Worm (Caenorhabditis elegans) whole organism, early embryonic: ENCODE data around the gene M117.4.

Experiments used
- B0310.2 ChIP-seq: sonication (generic microtip); optimal IDR thresholded peaks from 2 replicates; lab custom pipeline; 2016; ENCODE audit warnings: mild to moderate bottlenecking, missing genetic modification characterization, missing compliant biosample characterization
- F13C5.2 ChIP-seq: sonication (generic microtip); optimal IDR thresholded peaks from 2 replicates; lab custom pipeline; 2017; ENCODE audit warnings: mild to moderate bottlenecking, missing genetic modification characterization, inconsistent platforms, missing compliant biosample characterization
- aly-1 ChIP-seq: sonication (generic microtip); optimal IDR thresholded peaks from 2 replicates; lab custom pipeline; 2016; ENCODE audit warnings: missing genetic modification characterization, missing compliant biosample characterization
- ama-1 ChIP-seq: fragments of 150-350 bp; optimal IDR thresholded peaks from 2 replicates; lab custom pipeline; 2014
- ceh-13 ChIP-seq: fragments of 200-800 bp; sonication (Bioruptor generic); optimal IDR thresholded peaks from 2 replicates; lab custom pipeline; 2018; ENCODE audit warnings: mild to moderate bottlenecking, missing genetic modification characterization, missing compliant biosample characterization
- ceh-36 ChIP-seq: sonication (generic microtip); optimal IDR thresholded peaks from 2 replicates; lab custom pipeline; 2016; ENCODE audit warnings: missing genetic modification characterization, inconsistent platforms, missing compliant biosample characterization
- ets-7 ChIP-seq: sonication (generic microtip); optimal IDR thresholded peaks from 2 replicates; lab custom pipeline; 2016; ENCODE audit warnings: missing genotype, missing genetic modification characterization, missing compliant biosample characterization
- flt-1 ChIP-seq: fragments of 200-800 bp; sonication (Bioruptor generic); IDR thresholded peaks from 2 replicates; pipeline ENCODE4 v1.3.6; 2022; ENCODE audit warnings: missing genetic modification characterization, missing compliant biosample characterization
- hmbx-1 ChIP-seq: sonication (generic microtip); optimal IDR thresholded peaks from 2 replicates; lab custom pipeline; 2016; ENCODE audit warnings: mild to moderate bottlenecking, missing genetic modification characterization, missing compliant biosample characterization
- hmg-4 ChIP-seq: fragments of 200-800 bp; sonication (Bioruptor generic); optimal IDR thresholded peaks from 2 replicates; lab custom pipeline; 2018; ENCODE audit warnings: mild to moderate bottlenecking, missing genetic modification characterization, missing compliant biosample characterization
- pes-1 ChIP-seq: fragments of 200-800 bp; sonication (Bioruptor generic); IDR thresholded peaks from 2 replicates; pipeline ENCODE4 v1.3.6; 2022; ENCODE audit warnings: missing genetic modification reagents, missing genetic modification characterization, missing compliant biosample characterization
- scrt-1 ChIP-seq: fragments of 200-800 bp; sonication (Bioruptor generic); IDR thresholded peaks from 2 replicates; pipeline ENCODE4 v1.3.6; 2022; ENCODE audit warnings: missing genetic modification characterization, missing compliant biosample characterization
- sea-1 ChIP-seq: fragments of 200-800 bp; sonication (Bioruptor generic); conservative IDR thresholded peaks from 2 replicates; pipeline ENCODE4 v1.3.6; 2022; ENCODE audit warnings: missing genetic modification characterization, missing compliant biosample characterization
- tbx-11 ChIP-seq: fragments of 200-800 bp; sonication (Bioruptor generic); IDR thresholded peaks from 2 replicates; pipeline ENCODE4 v1.3.6; 2022; ENCODE audit warnings: missing genetic modification characterization, missing compliant biosample characterization
- tbx-37 ChIP-seq: fragments of 200-800 bp; sonication (Bioruptor generic); conservative IDR thresholded peaks from 2 replicates; pipeline ENCODE4 v1.3.6; 2022; ENCODE audit warnings: missing genetic modification reagents, missing genetic modification characterization, missing compliant biosample characterization
- tra-4 ChIP-seq: sonication (generic microtip); optimal IDR thresholded peaks from 2 replicates; lab custom pipeline; 2017; ENCODE audit warnings: missing genetic modification characterization, missing compliant biosample characterization

M117.4 gene

DNA sequence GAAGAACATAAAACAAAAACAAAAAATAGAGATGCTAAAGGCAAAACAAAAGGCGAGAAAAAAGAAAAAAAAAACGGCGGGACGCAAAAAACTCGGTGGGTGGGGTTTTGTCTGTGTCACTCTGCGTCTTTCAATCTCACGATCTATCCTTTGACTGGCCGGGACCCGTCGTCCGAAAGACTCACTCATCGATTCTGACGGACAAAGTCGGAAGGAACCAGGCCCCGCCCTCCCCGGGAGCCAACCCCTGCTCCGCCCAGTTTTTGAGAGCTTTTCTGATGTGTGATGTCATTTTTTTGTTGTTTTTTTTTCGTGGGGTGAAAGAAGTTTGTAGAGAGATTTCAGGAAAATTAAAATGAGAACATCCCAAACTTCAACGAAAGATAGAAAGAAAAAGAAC is 40.2 kb downstream of the M117.4 start:
- no peak for TF ChIP-seq aly-1 (tag; lab: Kevin White, UChicago)
- TF ChIP-seq tbx-11 (GFP tag; lab: Robert Waterston, UW): no peak
- no peak for TF ChIP-seq ets-7 (tag; lab: Kevin White, UChicago)
- no peak for TF ChIP-seq pes-1

- TF ChIP-seq flt-1 (GFP tag; lab: Robert Waterston, UW) (no peak), sea-1 (GFP tag; lab: Robert Waterston, UW) (no peak), ceh-36 (tag; lab: Kevin White, UChicago) (no peak), ets-7 (tag; lab: Kevin White, UChicago) (no peak), tbx-11 (GFP tag; lab: Robert Waterston, UW) (no peak), ama-1 (lab: Kevin White, UChicago) (no peak), tbx-37 (GFP tag; lab: Robert Waterston, UW) (no peak), pes-1 (no peak), hmbx-1 (no peak), ceh-13 (no peak), tra-4 (tag; lab: Kevin White, UChicago) (no peak)
These were observed 40.9 kb downstream of the M117.4 start, which contains the start of gene H01G02.3 for ce11 chrIV:11792495-11792894. Gene H01G02.3 (minus strand): TSS chrIV:11792595.

ce11 chrIV:11788383-11788963 is 44.9 kb downstream of the M117.4 start:
- TF ChIP-seq aly-1 (tag; lab: Kevin White, UChicago) (no peak), ets-7 (tag; lab: Kevin White, UChicago) (no peak), pes-1 (no peak), ceh-13 (no peak), ceh-36 (tag; lab: Kevin White, UChicago) (no peak), scrt-1 (no peak), B0310.2 (tag; lab: Kevin White, UChicago) (no peak), F13C5.2 (no peak), tbx-37 (GFP tag; lab: Robert Waterston, UW) (no peak), tbx-11 (GFP tag; lab: Robert Waterston, UW) (no peak), hmg-4 (GFP tag; lab: Kevin White, UChicago) (no peak), ama-1 (lab: Kevin White, UChicago) (no peak)

DNA sequence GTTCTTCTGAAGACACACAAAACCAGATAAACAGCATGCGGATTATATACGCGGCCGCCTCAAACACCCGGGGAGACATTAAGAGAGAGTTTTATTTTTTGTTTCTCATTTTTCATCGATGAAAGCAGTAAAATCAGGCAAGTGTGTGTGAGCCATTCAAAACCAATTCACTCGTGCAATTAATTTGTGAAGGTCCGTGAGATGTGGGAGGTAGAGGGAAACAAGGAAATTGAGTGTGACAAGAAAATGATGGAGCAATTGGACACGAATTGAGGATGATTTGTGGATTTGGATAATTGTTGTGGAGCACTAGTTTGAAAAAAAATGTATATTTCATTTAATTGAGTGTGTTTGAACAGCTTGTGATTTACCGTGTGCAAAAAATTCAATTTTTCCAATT is 45.6 kb downstream of the M117.4 start:
- TF ChIP-seq B0310.2 (tag; lab: Kevin White, UChicago) (no peak), tra-4 (tag; lab: Kevin White, UChicago) (no peak), ceh-36 (tag; lab: Kevin White, UChicago) (no peak), scrt-1 (no peak), hmg-4 (GFP tag; lab: Kevin White, UChicago) (no peak), tbx-37 (GFP tag; lab: Robert Waterston, UW) (no peak), pes-1 (no peak)

- TF ChIP-seq F13C5.2: no peak
These were observed 48.1 kb downstream of the M117.4 start for ce11 chrIV:11785064-11785840.

DNA sequence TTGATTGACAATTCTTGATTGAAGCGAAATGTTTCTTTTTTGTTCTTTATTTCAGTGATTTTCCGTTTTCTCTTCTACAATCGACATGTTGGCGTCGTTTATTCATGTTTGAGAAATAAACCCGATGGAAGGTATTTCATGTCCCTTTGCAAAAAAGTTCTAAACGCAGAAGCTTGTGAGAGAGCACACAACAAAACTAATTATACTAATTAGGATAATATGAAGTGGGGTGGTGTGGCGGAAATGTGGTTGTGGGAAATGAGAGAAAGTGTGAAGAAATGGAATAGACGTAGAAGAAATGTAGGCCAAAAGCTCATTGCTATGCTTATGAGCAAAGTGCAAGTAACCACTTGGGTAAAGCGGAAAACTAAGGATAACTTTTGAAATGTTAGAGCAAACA is 50.5 kb downstream of the M117.4 start:
- TF ChIP-seq F13C5.2 (no peak), hmbx-1 (no peak), tra-4 (tag; lab: Kevin White, UChicago) (no peak), tbx-37 (GFP tag; lab: Robert Waterston, UW) (no peak), B0310.2 (tag; lab: Kevin White, UChicago) (no peak), ets-7 (tag; lab: Kevin White, UChicago) (no peak), aly-1 (tag; lab: Kevin White, UChicago) (no peak), scrt-1 (no peak), ceh-13 (no peak), flt-1 (GFP tag; lab: Robert Waterston, UW) (no peak), sea-1 (GFP tag; lab: Robert Waterston, UW) (no peak), pes-1 (no peak), ama-1 (lab: Kevin White, UChicago) (no peak)
